Worm (Caenorhabditis elegans) whole organism, L3 larva: ENCODE data around the gene msp-113.

ENCODE experiments used
- ama-1 ChIP-seq: fragments of 150-350 bp; optimal IDR thresholded peaks from 2 replicates; lab custom pipeline; 2018
- ceh-82 ChIP-seq: fragments of 150-350 bp; optimal IDR thresholded peaks from 2 replicates; lab custom pipeline; 2014; ENCODE audit warnings: missing biosample characterization, missing genetic modification characterization
- elt-2 ChIP-seq: sonication (generic microtip); optimal IDR thresholded peaks from 2 replicates; lab custom pipeline; 2016; ENCODE audit warnings: missing genetic modification reagents, mild to moderate bottlenecking, missing genetic modification characterization, missing compliant biosample characterization
- hmg-11 ChIP-seq: sonication (generic microtip); optimal IDR thresholded peaks from 2 replicates; lab custom pipeline; 2016; ENCODE audit warnings: missing genetic modification characterization, missing compliant biosample characterization
- lin-15B ChIP-seq: fragments of 150-350 bp; optimal IDR thresholded peaks from 2 replicates; lab custom pipeline; 2014; ENCODE audit warnings: missing biosample characterization, missing genetic modification characterization
- lin-39 ChIP-seq: fragments of 150-350 bp; optimal IDR thresholded peaks from 2 replicates; lab custom pipeline; 2018; ENCODE audit warnings: missing biosample characterization, missing genetic modification reagents, missing genetic modification characterization
- nhr-237 ChIP-seq: fragments of 150-350 bp; optimal IDR thresholded peaks from 2 replicates; lab custom pipeline; 2014; ENCODE audit warnings: missing biosample characterization, missing genetic modification characterization
- sea-2 ChIP-seq: fragments of 150-350 bp; sonication (generic microtip); optimal IDR thresholded peaks from 4 replicates; lab custom pipeline; 2014; ENCODE audit warnings: missing biosample characterization, missing genetic modification reagents, missing genetic modification characterization
- skn-1 ChIP-seq: fragments of 150-350 bp; optimal IDR thresholded peaks from 2 replicates; lab custom pipeline; 2014; ENCODE audit warnings: missing biosample characterization, missing genetic modification characterization
- zag-1 ChIP-seq: fragments of 150-350 bp; optimal IDR thresholded peaks from 2 replicates; lab custom pipeline; 2014; ENCODE audit warnings: missing biosample characterization, missing genetic modification characterization
- ztf-4 ChIP-seq: fragments of 150-350 bp; optimal IDR thresholded peaks from 2 replicates; lab custom pipeline; 2014; ENCODE audit warnings: missing biosample characterization, missing genetic modification characterization

ce11 chrIV:5306040-5306439 lies 8.3 kb downstream of the msp-113 start, which contains the start of gene ZK354.8:
- no peak for TF ChIP-seq ceh-82 (tag; lab: Kevin White, UChicago)
- TF ChIP-seq zag-1 (tag; lab: Kevin White, UChicago), result no peak
- no peak for TF ChIP-seq lin-15B
- TF ChIP-seq ztf-4 (tag; lab: Kevin White, UChicago), result no peak
- TF ChIP-seq sea-2 (GFP tag; lab: Kevin White, UChicago), result no peak
- no peak for TF ChIP-seq hmg-11 (tag; lab: Kevin White, UChicago)
- no peak for TF ChIP-seq elt-2
- TF ChIP-seq lin-39 (tag; lab: Kevin White, UChicago), result no peak
- no peak for TF ChIP-seq ama-1 (lab: Kevin White, UChicago)
- TF ChIP-seq nhr-237 (tag; lab: Kevin White, UChicago), result no peak
- no peak for TF ChIP-seq skn-1 (tag; lab: Kevin White, UChicago)
